Worm (Caenorhabditis elegans) whole organism, L4/young adult: ENCODE data around the gene srg-51.

Source experiments
- W03F9.2 ChIP-seq: fragments of 150-350 bp; optimal IDR thresholded peaks from 2 replicates; lab custom pipeline; 2014; ENCODE audit warnings: missing biosample characterization, missing genetic modification characterization
- dao-5 ChIP-seq: sonication (generic microtip); optimal IDR thresholded peaks from 2 replicates; lab custom pipeline; 2016; ENCODE audit warnings: missing genotype, missing genetic modification characterization, moderate library complexity, missing compliant biosample characterization
- him-1 ChIP-seq: sonication (generic microtip); optimal IDR thresholded peaks from 2 replicates; lab custom pipeline; 2016; ENCODE audit warnings: missing genotype, missing genetic modification reagents, missing genetic modification characterization, missing compliant biosample characterization

DNA sequence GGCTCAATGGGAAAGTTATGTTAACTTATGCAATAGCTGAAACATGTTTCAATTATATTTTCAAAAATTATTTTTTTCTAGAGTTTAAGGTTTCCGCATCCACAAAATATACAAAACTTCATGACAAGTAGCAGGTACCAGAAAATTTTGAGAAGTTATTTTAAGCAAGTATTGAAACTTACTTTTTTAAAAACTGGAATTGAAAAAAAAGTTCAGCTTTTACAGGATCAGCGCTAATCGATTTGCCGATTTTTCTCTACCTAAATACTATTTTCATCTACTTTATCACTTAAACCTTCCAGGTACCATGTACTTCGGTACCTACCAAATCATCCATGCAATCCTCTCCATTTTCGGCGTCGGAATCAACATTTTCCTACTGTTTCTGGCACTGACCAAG is 38.9 kb upstream of the srg-51 start, which contains the start of gene srd-23:
- TF ChIP-seq dao-5 (tag; lab: Kevin White, UChicago) (no peak), W03F9.2 (tag; lab: Kevin White, UChicago) (no peak), him-1 (tag; lab: Kevin White, UChicago) (no peak)
